Worm (Caenorhabditis elegans) whole organism, mixed stage, embryonic: ENCODE results near the gene str-217.

Source experiments
- M03D4.4 ChIP-seq: sonication (generic microtip); optimal IDR thresholded peaks from 2 replicates; lab custom pipeline; 2017; ENCODE audit warnings: mild to moderate bottlenecking, missing genetic modification characterization, missing compliant biosample characterization
- bed-3 ChIP-seq: fragments of 200-800 bp; sonication (Bioruptor generic); optimal IDR thresholded peaks from 3 replicates; lab custom pipeline; 2018; ENCODE audit warnings: mild to moderate bottlenecking, missing genetic modification characterization, moderate library complexity, missing compliant biosample characterization
- blmp-1 ChIP-seq: fragments of 150-350 bp; optimal IDR thresholded peaks from 2 replicates; lab custom pipeline; 2014; ENCODE audit warnings: missing biosample characterization, missing genetic modification characterization
- ceh-39 ChIP-seq: fragments of 150-350 bp; optimal IDR thresholded peaks from 2 replicates; lab custom pipeline; 2014; ENCODE audit warnings: missing biosample characterization, missing genetic modification characterization
- ceh-83 ChIP-seq: fragments of 200-800 bp; sonication (Bioruptor generic); optimal IDR thresholded peaks from 2 replicates; lab custom pipeline; 2018; ENCODE audit warnings: mild to moderate bottlenecking, missing genetic modification characterization, missing compliant biosample characterization
- ces-1 ChIP-seq: fragments of 150-350 bp; optimal IDR thresholded peaks from 2 replicates; lab custom pipeline; 2014; ENCODE audit warnings: missing biosample characterization, missing genetic modification reagents, missing genetic modification characterization
- drap-1 ChIP-seq: fragments of 200-800 bp; sonication (Bioruptor generic); optimal IDR thresholded peaks from 3 replicates; lab custom pipeline; 2018; ENCODE audit warnings: mild to moderate bottlenecking, missing genetic modification characterization, missing compliant biosample characterization
- elt-1 ChIP-seq: sonication (generic microtip); optimal IDR thresholded peaks from 2 replicates; lab custom pipeline; 2017; ENCODE audit warnings: missing genetic modification characterization, mild to moderate bottlenecking, missing compliant biosample characterization, antibody characterized with exemption, moderate library complexity, borderline replicate concordance; ENCODE audit not compliant: insufficient read depth
- elt-3 ChIP-seq: fragments of 150-350 bp; optimal IDR thresholded peaks from 2 replicates; lab custom pipeline; 2014; ENCODE audit warnings: missing biosample characterization, missing genetic modification characterization
- flh-1 ChIP-seq: fragments of 200-800 bp; sonication (Bioruptor generic); optimal IDR thresholded peaks from 2 replicates; lab custom pipeline; 2018; ENCODE audit warnings: mild to moderate bottlenecking, missing genetic modification characterization, moderate library complexity, missing compliant biosample characterization
- ham-2 ChIP-seq: fragments of 200-800 bp; sonication (Bioruptor generic); optimal IDR thresholded peaks from 2 replicates; lab custom pipeline; 2018; ENCODE audit warnings: mild to moderate bottlenecking, missing genetic modification characterization, missing compliant biosample characterization
- hlh-1 ChIP-seq: fragments of 150-350 bp; optimal IDR thresholded peaks from 2 replicates; lab custom pipeline; 2014; ENCODE audit warnings: missing biosample characterization, missing genetic modification reagents, missing genetic modification characterization
- lin-13 ChIP-seq: fragments of 150-350 bp; optimal IDR thresholded peaks from 2 replicates; lab custom pipeline; 2014; ENCODE audit warnings: missing biosample characterization, missing genetic modification characterization
- lin-32 ChIP-seq: fragments of 200-800 bp; sonication (Bioruptor generic); optimal IDR thresholded peaks from 2 replicates; lab custom pipeline; 2018; ENCODE audit warnings: mild to moderate bottlenecking, missing genetic modification characterization, missing compliant biosample characterization
- lsy-2 ChIP-seq: fragments of 150-350 bp; optimal IDR thresholded peaks from 2 replicates; lab custom pipeline; 2014; ENCODE audit warnings: missing biosample characterization, missing genetic modification characterization
- mab-5 ChIP-seq: fragments of 150-350 bp; optimal IDR thresholded peaks from 2 replicates; lab custom pipeline; 2014; ENCODE audit warnings: missing biosample characterization, missing genetic modification characterization
- mep-1 ChIP-seq: fragments of 150-350 bp; optimal IDR thresholded peaks from 2 replicates; lab custom pipeline; 2017; ENCODE audit warnings: missing biosample characterization, missing genetic modification reagents, missing genetic modification characterization, inconsistent platforms
- mls-2 ChIP-seq: sonication (generic microtip); optimal IDR thresholded peaks from 2 replicates; lab custom pipeline; 2016; ENCODE audit warnings: mild to moderate bottlenecking, missing genetic modification characterization, moderate library complexity, missing compliant biosample characterization
- nhr-2 ChIP-seq: fragments of 150-350 bp; optimal IDR thresholded peaks from 2 replicates; lab custom pipeline; 2014; ENCODE audit warnings: missing biosample characterization, missing genetic modification characterization
- nhr-237 ChIP-seq: fragments of 150-350 bp; optimal IDR thresholded peaks from 2 replicates; lab custom pipeline; 2014; ENCODE audit warnings: missing biosample characterization, missing genetic modification characterization
- nhr-28 ChIP-seq: fragments of 150-350 bp; optimal IDR thresholded peaks from 2 replicates; lab custom pipeline; 2014; ENCODE audit warnings: missing biosample characterization, missing genetic modification characterization
- nhr-76 ChIP-seq: sonication (generic microtip); optimal IDR thresholded peaks from 2 replicates; lab custom pipeline; 2017; ENCODE audit warnings: missing biosample characterization, missing genetic modification characterization
- pha-4 ChIP-seq: fragments of 150-350 bp; optimal IDR thresholded peaks from 2 replicates; lab custom pipeline; 2018; ENCODE audit warnings: missing biosample characterization, missing genetic modification reagents, missing genetic modification characterization
- sem-2 ChIP-seq: fragments of 200-800 bp; sonication (Bioruptor generic); optimal IDR thresholded peaks from 2 replicates; lab custom pipeline; 2018; ENCODE audit warnings: mild to moderate bottlenecking, missing genetic modification characterization, missing compliant biosample characterization
- snpc-4 ChIP-seq: fragments of 150-350 bp; optimal IDR thresholded peaks from 2 replicates; lab custom pipeline; 2014; ENCODE audit warnings: missing biosample characterization, missing genetic modification characterization
- sptf-1 ChIP-seq: sonication (generic microtip); optimal IDR thresholded peaks from 2 replicates; lab custom pipeline; 2017; ENCODE audit warnings: mild to moderate bottlenecking, missing genetic modification characterization, moderate library complexity, missing compliant biosample characterization
- tbx-8 ChIP-seq: fragments of 200-800 bp; sonication (Bioruptor generic); optimal IDR thresholded peaks from 2 replicates; lab custom pipeline; 2018; ENCODE audit warnings: mild to moderate bottlenecking, missing genetic modification characterization, moderate library complexity, missing compliant biosample characterization
- unc-120 ChIP-seq: sonication (generic microtip); optimal IDR thresholded peaks from 2 replicates; lab custom pipeline; 2017; ENCODE audit warnings: missing genetic modification characterization, missing compliant biosample characterization; ENCODE audit not compliant: poor library complexity, severe bottlenecking
- unc-62 ChIP-seq: fragments of 150-350 bp; optimal IDR thresholded peaks from 2 replicates; lab custom pipeline; 2014; ENCODE audit warnings: missing biosample characterization, missing genetic modification reagents, missing genetic modification characterization
- zip-8 ChIP-seq: fragments of 150-350 bp; optimal IDR thresholded peaks from 2 replicates; lab custom pipeline; 2014; ENCODE audit warnings: missing biosample characterization, missing genetic modification characterization

The str-217 gene

DNA sequence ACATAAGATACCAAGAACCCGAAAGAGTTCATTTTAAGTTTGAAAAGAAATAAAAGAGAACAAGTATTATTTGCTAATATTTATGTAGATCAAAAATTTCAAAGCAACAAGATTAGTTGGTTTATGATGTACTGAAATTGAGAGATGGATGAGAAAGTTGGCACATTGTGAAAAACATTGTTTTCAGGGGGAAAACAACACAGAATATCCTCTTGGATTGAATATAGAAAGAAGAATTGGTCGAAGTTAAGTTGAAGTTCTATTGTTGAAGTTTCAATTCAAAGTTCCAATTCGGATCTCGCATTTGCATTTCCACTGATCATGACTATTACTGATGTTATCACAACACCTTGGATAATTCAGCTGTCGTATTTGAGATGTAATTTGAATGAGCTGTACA is 531 bp upstream of the str-217 start:
- TF ChIP-seq lin-32 = no peak
- TF ChIP-seq, all 35 proteins: peak for 0

DNA sequence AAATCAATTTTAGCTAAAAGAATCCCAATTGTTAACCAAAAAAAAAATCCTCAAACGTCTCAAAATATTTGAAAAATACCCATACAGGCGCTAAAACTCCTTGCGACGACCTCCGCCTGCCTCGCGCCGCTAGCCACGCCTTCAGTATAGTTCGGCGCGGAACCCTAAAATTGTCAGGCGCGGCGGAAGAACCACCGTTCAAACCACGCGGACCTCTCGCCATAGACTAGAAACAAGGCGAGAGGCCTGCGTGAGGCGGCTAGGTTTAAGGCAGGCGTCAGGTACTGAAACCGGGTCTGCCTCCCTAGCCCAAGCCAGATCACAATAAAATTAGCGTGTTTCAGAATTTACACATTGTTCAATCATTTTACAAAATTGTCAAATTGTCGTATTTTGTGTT is 7.7 kb downstream of the str-217 start:
- TF ChIP-seq lsy-2 (tag; lab: Kevin White, UChicago) (no peak), ceh-83 (GFP tag; lab: Kevin White, UChicago) (no peak), M03D4.4 (tag; lab: Kevin White, UChicago) (no peak), ceh-39 (no peak), lin-32 (no peak), lin-13 (tag; lab: Kevin White, UChicago) (no peak), ces-1 (GFP tag; lab: Kevin White, UChicago) (no peak)

DNA sequence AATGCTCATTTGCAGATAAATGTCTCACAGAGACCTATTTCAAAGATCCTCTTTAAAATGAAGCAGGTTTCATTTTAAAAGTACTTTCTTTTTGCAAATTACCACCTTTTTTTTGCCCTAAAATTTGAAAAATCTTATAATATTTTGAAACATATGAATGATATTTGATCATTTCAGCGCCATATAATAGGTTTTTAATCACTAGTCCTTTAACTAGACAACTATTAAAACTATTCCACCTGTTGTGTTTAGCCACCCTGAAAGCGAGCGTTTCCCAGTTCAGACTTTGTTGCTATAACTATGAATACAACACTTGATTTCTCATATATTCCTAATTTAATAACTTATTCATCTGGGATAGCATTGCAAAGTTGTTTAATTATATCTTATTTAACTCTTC is 8.4 kb downstream of the str-217 start, which contains the start of gene srz-95:
srz-95 (plus strand) TSS at position 301 of the 400 bp plus-strand sequence.
- TF ChIP-seq snpc-4 (tag; lab: Kevin White, UChicago) (no peak), pha-4 (no peak), drap-1 (GFP tag; lab: Kevin White, UChicago) (no peak), mls-2 (tag; lab: Kevin White, UChicago) (no peak), lin-13 (tag; lab: Kevin White, UChicago) (no peak), unc-62 (no peak), nhr-28 (tag; lab: Kevin White, UChicago) (no peak), ces-1 (GFP tag; lab: Kevin White, UChicago) (no peak), zip-8 (no peak), elt-1 (tag; lab: Kevin White, UChicago) (no peak), ceh-39 (no peak), sptf-1 (tag; lab: Kevin White, UChicago) (no peak), ceh-83 (GFP tag; lab: Kevin White, UChicago) (no peak), nhr-76 (tag; lab: Kevin White, UChicago) (no peak), M03D4.4 (tag; lab: Kevin White, UChicago) (no peak), unc-120 (tag; lab: Kevin White, UChicago) (no peak), lin-32 (no peak), mab-5 (tag; lab: Kevin White, UChicago) (no peak), nhr-2 (no peak)

DNA sequence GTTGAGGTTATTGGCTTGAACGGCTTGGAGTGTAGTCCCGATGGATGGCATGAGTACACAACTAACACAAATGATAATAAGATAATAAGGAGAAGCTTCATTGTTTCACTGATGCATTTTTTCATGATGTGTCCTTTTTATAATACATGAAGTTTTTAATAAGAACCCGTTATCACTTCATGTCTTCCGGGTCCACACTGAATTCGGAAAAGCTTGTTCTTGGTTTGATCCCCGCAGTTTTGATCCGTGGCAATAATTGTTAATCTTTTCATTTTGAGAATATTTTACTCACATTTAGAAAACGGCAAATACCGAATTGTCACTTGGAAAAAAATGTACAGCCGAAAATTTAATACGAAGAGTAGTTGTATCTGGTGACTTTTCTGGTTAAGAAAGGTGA is 11.5 kb downstream of the str-217 start, which contains the start of gene Y102A5C.27:
Y102A5C.27 (minus strand) TSS at position 101 of the 400 bp plus-strand sequence.
- TF ChIP-seq ces-1 (GFP tag; lab: Kevin White, UChicago) (no peak), nhr-76 (tag; lab: Kevin White, UChicago) (no peak), mab-5 (tag; lab: Kevin White, UChicago) (no peak), hlh-1 (tag; lab: Kevin White, UChicago) (no peak), nhr-2 (no peak), nhr-237 (no peak), drap-1 (GFP tag; lab: Kevin White, UChicago) (no peak), ceh-83 (GFP tag; lab: Kevin White, UChicago) (no peak), pha-4 (no peak), bed-3 (GFP tag; lab: Kevin White, UChicago) (no peak), mep-1 (no peak), elt-3 (tag; lab: Kevin White, UChicago) (no peak), ceh-39 (no peak), elt-1 (tag; lab: Kevin White, UChicago) (no peak)

DNA sequence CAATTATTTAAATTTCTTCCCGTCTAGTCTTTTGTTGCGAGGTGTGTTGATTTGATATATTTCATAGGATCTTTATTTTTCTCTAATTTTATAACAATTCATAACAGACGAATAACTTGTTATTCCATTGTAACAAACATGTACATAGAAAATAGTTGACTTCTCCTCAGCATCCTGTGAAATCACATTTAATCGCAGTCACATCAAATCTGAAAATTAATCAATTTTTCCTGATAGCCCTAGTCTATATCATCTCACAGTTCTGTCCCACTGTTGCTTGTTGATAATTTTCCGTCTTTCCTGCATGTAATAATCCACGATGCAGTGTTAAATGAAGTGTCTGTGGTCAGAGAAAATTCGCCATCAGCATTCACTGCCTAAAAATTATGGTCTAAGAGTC is 12.3 kb downstream of the str-217 start:
- TF ChIP-seq ceh-39 = no peak
- no peak for TF ChIP-seq tbx-8 (GFP tag; lab: Kevin White, UChicago)
- no peak for TF ChIP-seq bed-3 (GFP tag; lab: Kevin White, UChicago)
- no peak for TF ChIP-seq zip-8
- TF ChIP-seq ham-2 (GFP tag; lab: Kevin White, UChicago) = no peak
- TF ChIP-seq elt-3 (tag; lab: Kevin White, UChicago) = no peak
- TF ChIP-seq unc-120 (tag; lab: Kevin White, UChicago) = no peak
- no peak for TF ChIP-seq lsy-2 (tag; lab: Kevin White, UChicago)
- TF ChIP-seq lin-13 (tag; lab: Kevin White, UChicago) = no peak
- TF ChIP-seq unc-62 = no peak
- no peak for TF ChIP-seq mls-2 (tag; lab: Kevin White, UChicago)
- TF ChIP-seq elt-1 (tag; lab: Kevin White, UChicago) = no peak
- no peak for TF ChIP-seq pha-4
- TF ChIP-seq nhr-2 = no peak
- no peak for TF ChIP-seq nhr-237
- TF ChIP-seq ceh-83 (GFP tag; lab: Kevin White, UChicago) = no peak
- TF ChIP-seq sem-2 = no peak

DNA sequence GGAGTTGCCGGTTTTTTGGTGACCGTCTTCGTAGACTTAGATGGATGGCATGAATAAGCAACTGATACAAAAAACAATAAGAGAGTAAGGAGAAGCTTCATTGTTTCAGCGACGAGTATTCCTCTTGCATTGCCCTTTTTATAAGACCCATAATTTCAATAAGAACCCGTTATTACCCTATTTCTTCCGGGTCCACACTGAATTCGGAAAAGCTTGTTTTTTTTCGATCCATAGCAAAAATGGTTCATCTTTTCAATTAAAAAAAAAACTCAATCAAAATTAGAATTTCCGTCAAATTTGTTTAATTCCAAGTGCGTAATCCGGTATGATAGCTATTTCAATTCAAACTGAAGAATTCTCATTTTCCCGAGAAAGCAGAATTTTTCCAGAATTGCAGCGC is 13.1 kb downstream of the str-217 start, which contains the start of gene Y102A5C.40:
Y102A5C.40 (minus strand) TSS at position 101 of the 400 bp plus-strand sequence.
- no peak for TF ChIP-seq ces-1 (GFP tag; lab: Kevin White, UChicago)
- no peak for TF ChIP-seq blmp-1 (tag; lab: Kevin White, UChicago)
- no peak for TF ChIP-seq ham-2 (GFP tag; lab: Kevin White, UChicago)
- no peak for TF ChIP-seq unc-120 (tag; lab: Kevin White, UChicago)
- TF ChIP-seq nhr-76 (tag; lab: Kevin White, UChicago) = no peak
- TF ChIP-seq lin-32 = no peak
- no peak for TF ChIP-seq sptf-1 (tag; lab: Kevin White, UChicago)
- TF ChIP-seq nhr-237 = no peak
- no peak for TF ChIP-seq ceh-39
- TF ChIP-seq hlh-1 (tag; lab: Kevin White, UChicago) = no peak
- no peak for TF ChIP-seq mls-2 (tag; lab: Kevin White, UChicago)
- TF ChIP-seq elt-1 (tag; lab: Kevin White, UChicago) = no peak
- TF ChIP-seq M03D4.4 (tag; lab: Kevin White, UChicago) = no peak
- TF ChIP-seq ceh-83 (GFP tag; lab: Kevin White, UChicago) = no peak
- no peak for TF ChIP-seq pha-4
- no peak for TF ChIP-seq lin-13 (tag; lab: Kevin White, UChicago)
- TF ChIP-seq flh-1 = no peak
